Worm (Caenorhabditis elegans) whole organism, L1 larva: ENCODE data around the gene C27B7.2.

ENCODE experiments used
- C16A3.4 ChIP-seq: fragments of 150-350 bp; optimal IDR thresholded peaks from 2 replicates; lab custom pipeline; 2014; ENCODE audit warnings: missing biosample characterization, missing genetic modification characterization
- C34B4.2 ChIP-seq: sonication (generic microtip); optimal IDR thresholded peaks from 2 replicates; lab custom pipeline; 2017; ENCODE audit warnings: mild to moderate bottlenecking, missing genetic modification characterization, missing compliant biosample characterization
- F16B12.6 ChIP-seq: fragments of 150-350 bp; optimal IDR thresholded peaks from 2 replicates; lab custom pipeline; 2014; ENCODE audit warnings: missing biosample characterization, missing genetic modification characterization
- Y116A8C.19 ChIP-seq: sonication (generic microtip); optimal IDR thresholded peaks from 2 replicates; lab custom pipeline; 2016; ENCODE audit warnings: missing compliant biosample characterization, missing genetic modification characterization, borderline replicate concordance
- alr-1 ChIP-seq: fragments of 200-800 bp; sonication (Bioruptor generic); optimal IDR thresholded peaks from 2 replicates; lab custom pipeline; 2018; ENCODE audit warnings: borderline replicate concordance, mild to moderate bottlenecking, missing genetic modification characterization, missing compliant biosample characterization
- aly-2 ChIP-seq: fragments of 150-350 bp; optimal IDR thresholded peaks from 2 replicates; lab custom pipeline; 2014; ENCODE audit warnings: missing biosample characterization, missing genetic modification characterization
- blmp-1 ChIP-seq: fragments of 150-350 bp; optimal IDR thresholded peaks from 2 replicates; lab custom pipeline; 2014; ENCODE audit warnings: missing biosample characterization, missing genetic modification characterization
- ceh-63 ChIP-seq: fragments of 200-800 bp; sonication (Bioruptor generic); optimal IDR thresholded peaks from 2 replicates; lab custom pipeline; 2018; ENCODE audit warnings: mild to moderate bottlenecking, missing genetic modification characterization, missing compliant biosample characterization
- ceh-82 ChIP-seq, 3 experiments: fragments of 150-350 bp in 1 of 3; sonication (generic microtip) in 2 of 3; optimal IDR thresholded peaks; 2 replicates each; lab custom pipeline; 2014 to 2017; ENCODE audit warnings: missing biosample characterization in 3 of 3, missing genetic modification characterization in 3 of 3
- ceh-90 ChIP-seq: sonication (generic microtip); optimal IDR thresholded peaks from 2 replicates; lab custom pipeline; 2016; ENCODE audit warnings: missing genetic modification characterization, missing compliant biosample characterization
- efl-1 ChIP-seq, 4 experiments: fragments of 150-350 bp; optimal IDR thresholded peaks in 3 of 4; peaks in 1 of 4; 1 replicate in 1 of 4; 2 replicates in 3 of 4; lab custom pipeline; 2014; ENCODE audit warnings: missing biosample characterization in 2 of 4, missing genetic modification characterization in 2 of 4, missing genetic modification reagents in 2 of 4
- egl-13 ChIP-seq: sonication (generic microtip); optimal IDR thresholded peaks from 2 replicates; lab custom pipeline; 2016; ENCODE audit warnings: missing genotype, missing genetic modification reagents, missing genetic modification characterization, missing compliant biosample characterization
- elt-2 ChIP-seq: sonication (generic microtip); optimal IDR thresholded peaks from 2 replicates; lab custom pipeline; 2016; ENCODE audit warnings: missing genetic modification characterization, mild to moderate bottlenecking, inconsistent platforms, missing compliant biosample characterization, missing genetic modification reagents
- elt-3 ChIP-seq, 6 experiments: fragments of 150-350 bp in 1 of 6; sonication (generic microtip); optimal IDR thresholded peaks; 2 replicates each; lab custom pipeline; 2017 to 2018; ENCODE audit warnings: missing biosample characterization in 6 of 6, missing genetic modification characterization in 6 of 6, inconsistent platforms in 1 of 6
- ets-5 ChIP-seq: fragments of 200-800 bp; sonication (Bioruptor generic); IDR thresholded peaks from 2 replicates; pipeline ENCODE4 v1.3.6; 2022; ENCODE audit warnings: missing genetic modification characterization, missing compliant biosample characterization
- fkh-10 ChIP-seq: sonication (generic microtip); optimal IDR thresholded peaks from 2 replicates; lab custom pipeline; 2017; ENCODE audit warnings: missing biosample characterization, missing genetic modification reagents, missing genetic modification characterization
- fkh-8 ChIP-seq: sonication (generic microtip); optimal IDR thresholded peaks from 2 replicates; lab custom pipeline; 2016; ENCODE audit warnings: mild to moderate bottlenecking, missing genetic modification characterization, missing compliant biosample characterization
- fos-1 ChIP-seq: fragments of 150-350 bp; optimal IDR thresholded peaks from 2 replicates; lab custom pipeline; 2014; ENCODE audit warnings: missing biosample characterization, missing genetic modification characterization
- grh-1 ChIP-seq: fragments of 200-800 bp; sonication (Bioruptor generic); IDR thresholded peaks from 2 replicates; pipeline ENCODE4 v1.3.6; 2022; ENCODE audit warnings: missing genetic modification reagents, missing genetic modification characterization, missing compliant biosample characterization
- hlh-4 ChIP-seq: sonication (generic microtip); optimal IDR thresholded peaks from 2 replicates; lab custom pipeline; 2016; ENCODE audit warnings: mild to moderate bottlenecking, missing genetic modification characterization, missing compliant biosample characterization
- irx-1 ChIP-seq: sonication (generic microtip); optimal IDR thresholded peaks from 2 replicates; lab custom pipeline; 2016; ENCODE audit warnings: missing genetic modification characterization, missing compliant biosample characterization
- isw-1 ChIP-seq: fragments of 200-800 bp; sonication (Bioruptor generic); IDR thresholded peaks from 2 replicates; pipeline ENCODE4 v1.3.6; 2022; ENCODE audit warnings: missing genetic modification characterization, missing compliant biosample characterization
- jun-1 ChIP-seq: fragments of 150-350 bp; optimal IDR thresholded peaks from 2 replicates; lab custom pipeline; 2014; ENCODE audit warnings: missing biosample characterization, missing genetic modification reagents, missing genetic modification characterization
- lin-14 ChIP-seq: fragments of 200-800 bp; sonication (Bioruptor generic); optimal IDR thresholded peaks from 2 replicates; lab custom pipeline; 2018; ENCODE audit warnings: mild to moderate bottlenecking, missing genetic modification characterization, moderate library complexity, missing compliant biosample characterization
- lin-35 ChIP-seq, 2 experiments: fragments of 150-350 bp; optimal IDR thresholded peaks; 2 replicates each; lab custom pipeline; 2014; ENCODE audit warnings: missing biosample characterization in 2 of 2, missing genetic modification characterization in 2 of 2, missing genetic modification reagents in 2 of 2
- lin-39 ChIP-seq: fragments of 150-350 bp; optimal IDR thresholded peaks from 2 replicates; lab custom pipeline; 2014; ENCODE audit warnings: missing biosample characterization, missing genetic modification reagents, missing genetic modification characterization
- mab-9 ChIP-seq: fragments of 200-800 bp; sonication (Bioruptor generic); IDR thresholded peaks from 2 replicates; pipeline ENCODE4 v1.3.6; 2022; ENCODE audit warnings: missing genetic modification reagents, missing genetic modification characterization, missing compliant biosample characterization
- mdl-1 ChIP-seq, 2 experiments: fragments of 150-350 bp; optimal IDR thresholded peaks; 2 replicates each; lab custom pipeline; 2014 to 2017; ENCODE audit warnings: missing biosample characterization in 2 of 2, missing genetic modification characterization in 2 of 2, inconsistent platforms in 1 of 2
- mef-2 ChIP-seq: fragments of 150-350 bp; optimal IDR thresholded peaks from 2 replicates; lab custom pipeline; 2014; ENCODE audit warnings: missing biosample characterization, missing genetic modification characterization
- nhr-11 ChIP-seq: fragments of 150-350 bp; optimal IDR thresholded peaks from 2 replicates; lab custom pipeline; 2014; ENCODE audit warnings: missing biosample characterization, missing genetic modification characterization
- nhr-19 ChIP-seq: fragments of 200-800 bp; sonication (Bioruptor generic); conservative IDR thresholded peaks from 2 replicates; pipeline ENCODE4 v1.3.6; 2022; ENCODE audit warnings: missing genetic modification characterization, missing compliant biosample characterization
- nhr-28 ChIP-seq: fragments of 150-350 bp; optimal IDR thresholded peaks from 2 replicates; lab custom pipeline; 2014; ENCODE audit warnings: missing biosample characterization, missing genetic modification characterization
- nhr-47 ChIP-seq: sonication (generic microtip); optimal IDR thresholded peaks from 2 replicates; lab custom pipeline; 2016; ENCODE audit warnings: mild to moderate bottlenecking, missing genetic modification characterization, moderate library complexity, missing compliant biosample characterization
- nhr-71 ChIP-seq: sonication (generic microtip); optimal IDR thresholded peaks from 2 replicates; lab custom pipeline; 2016; ENCODE audit warnings: mild to moderate bottlenecking, missing genetic modification characterization, moderate library complexity, missing compliant biosample characterization
- nhr-84 ChIP-seq: sonication (generic microtip); optimal IDR thresholded peaks from 2 replicates; lab custom pipeline; 2017; ENCODE audit warnings: missing biosample characterization, missing genetic modification characterization
- nhr-90 ChIP-seq: sonication (generic microtip); optimal IDR thresholded peaks from 2 replicates; lab custom pipeline; 2016; ENCODE audit warnings: mild to moderate bottlenecking, missing genetic modification characterization, missing compliant biosample characterization; ENCODE audit not compliant: poor library complexity
- pag-3 ChIP-seq: sonication (generic microtip); optimal IDR thresholded peaks from 2 replicates; lab custom pipeline; 2017; ENCODE audit warnings: missing genetic modification characterization, mild to moderate bottlenecking, missing compliant biosample characterization, antibody characterized with exemption, borderline replicate concordance; ENCODE audit not compliant: insufficient read depth
- pax-3 ChIP-seq: fragments of 200-800 bp; sonication (Bioruptor generic); optimal IDR thresholded peaks from 2 replicates; lab custom pipeline; 2018; ENCODE audit warnings: mild to moderate bottlenecking, missing genetic modification characterization, moderate library complexity, missing compliant biosample characterization
- rnt-1 ChIP-seq: sonication (generic microtip); optimal IDR thresholded peaks from 2 replicates; lab custom pipeline; 2016; ENCODE audit warnings: mild to moderate bottlenecking, missing genetic modification characterization, moderate library complexity, missing compliant biosample characterization
- skn-1 ChIP-seq: fragments of 150-350 bp; optimal IDR thresholded peaks from 2 replicates; lab custom pipeline; 2014; ENCODE audit warnings: missing biosample characterization, missing genetic modification characterization
- sox-4 ChIP-seq: sonication (generic microtip); optimal IDR thresholded peaks from 2 replicates; lab custom pipeline; 2016; ENCODE audit warnings: missing genetic modification characterization, missing compliant biosample characterization
- sptf-1 ChIP-seq: fragments of 150-350 bp; optimal IDR thresholded peaks from 2 replicates; lab custom pipeline; 2014; ENCODE audit warnings: missing biosample characterization, missing genetic modification characterization
- swsn-7 ChIP-seq: sonication (generic microtip); optimal IDR thresholded peaks from 2 replicates; lab custom pipeline; 2016; ENCODE audit warnings: missing genetic modification characterization, missing compliant biosample characterization
- unc-130 ChIP-seq: fragments of 150-350 bp; optimal IDR thresholded peaks from 2 replicates; lab custom pipeline; 2017; ENCODE audit warnings: missing biosample characterization, missing genetic modification characterization, inconsistent platforms
- unc-30 ChIP-seq: sonication (generic microtip); optimal IDR thresholded peaks from 2 replicates; lab custom pipeline; 2017; ENCODE audit warnings: missing biosample characterization, missing genetic modification characterization
- unc-62 ChIP-seq: fragments of 150-350 bp; optimal IDR thresholded peaks from 2 replicates; lab custom pipeline; 2014; ENCODE audit warnings: missing biosample characterization, missing genetic modification reagents, missing genetic modification characterization
- unc-86 ChIP-seq: sonication (generic microtip); optimal IDR thresholded peaks from 2 replicates; lab custom pipeline; 2016; ENCODE audit warnings: missing genetic modification characterization, missing compliant biosample characterization
- xbp-1 ChIP-seq: sonication (generic microtip); optimal IDR thresholded peaks from 2 replicates; lab custom pipeline; 2016; ENCODE audit warnings: missing genetic modification characterization, missing compliant biosample characterization
- ztf-11 ChIP-seq, 2 experiments: sonication (generic microtip); optimal IDR thresholded peaks; 2 replicates each; lab custom pipeline; 2016 to 2017; ENCODE audit warnings: missing genetic modification characterization in 2 of 2, missing biosample characterization in 1 of 2, missing compliant biosample characterization in 1 of 2
- ztf-4 ChIP-seq: fragments of 150-350 bp; optimal IDR thresholded peaks from 2 replicates; lab custom pipeline; 2014; ENCODE audit warnings: missing biosample characterization, missing genetic modification characterization

The C27B7.2 gene

DNA sequence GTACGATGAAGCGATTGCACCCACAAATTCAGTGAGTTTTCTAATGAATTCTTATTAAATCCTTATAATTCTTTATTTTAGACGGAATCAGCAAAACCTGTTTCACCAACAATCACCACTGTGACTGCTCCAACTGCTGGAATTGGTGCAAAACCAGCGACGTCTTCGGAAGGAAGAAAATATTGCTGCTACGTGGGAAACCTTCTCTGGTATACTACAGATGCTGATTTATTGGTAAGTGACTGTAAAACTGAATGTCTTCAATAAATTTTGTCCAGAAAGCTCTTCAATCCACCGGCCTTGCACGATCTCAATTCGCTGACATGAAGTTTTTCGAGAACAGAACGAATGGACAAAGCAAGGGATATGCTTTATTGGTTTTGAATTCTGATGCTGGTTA, 33.9 kb downstream of the C27B7.2 start:
- TF ChIP-seq skn-1 (tag; lab: Kevin White, UChicago) (no peak), fkh-8 (tag; lab: Kevin White, UChicago) (no peak), swsn-7 (tag; lab: Kevin White, UChicago) (no peak), blmp-1 (no peak), lin-14 (GFP tag; lab: Kevin White, UChicago) (no peak), unc-30 (no peak)

DNA sequence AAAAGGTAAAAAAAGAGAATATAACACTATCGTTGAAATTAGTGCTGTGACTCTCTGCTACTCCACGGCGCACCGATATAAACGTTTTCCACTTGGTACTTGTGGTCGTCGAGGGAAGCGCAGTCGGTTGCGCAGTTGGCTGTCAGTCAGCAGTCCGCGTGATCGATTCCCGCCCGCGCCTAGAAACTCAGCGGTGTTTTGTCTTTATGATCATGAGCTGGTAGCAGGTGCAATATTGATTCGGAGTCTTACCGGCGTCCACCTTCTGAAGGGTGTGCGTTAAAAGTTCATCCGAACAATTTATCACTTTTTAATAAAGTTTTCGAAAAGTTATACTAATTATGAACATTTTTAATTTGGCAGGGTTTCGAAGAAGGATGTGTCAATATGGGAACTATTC, 34.4 kb downstream of the C27B7.2 start:
- TF ChIP-seq mdl-1 (tag; optimal IDR thresholded peaks at IDR 0.05; lab: Kevin White, UChicago) (peak in 1 of 2 experiments; percentile 84), nhr-71 (tag; lab: Kevin White, UChicago) (peak; percentile 87), ceh-82 (tag; optimal IDR thresholded peaks at IDR 0.05; lab: Kevin White, UChicago) (peak; percentile 55 to 62 (median 60)), Y116A8C.19 (tag; lab: Kevin White, UChicago) (no peak), elt-2 (peak; percentile 72), sptf-1 (tag; lab: Kevin White, UChicago) (no peak), mab-9 (GFP tag; lab: Robert Waterston, UW) (no peak), grh-1 (peak; percentile 44), fos-1 (tag; lab: Kevin White, UChicago) (peak; percentile 64), rnt-1 (tag; lab: Kevin White, UChicago) (peak; percentile 84), ceh-90 (tag; lab: Kevin White, UChicago) (no peak), lin-35 (GFP tag; optimal IDR thresholded peaks at IDR 0.05; lab: Kevin White, UChicago) (peak; percentile 52 to 81), ets-5 (GFP tag; lab: Robert Waterston, UW) (no peak), F16B12.6 (peak; percentile 2), C34B4.2 (tag; lab: Kevin White, UChicago) (no peak), fkh-8 (tag; lab: Kevin White, UChicago) (peak; percentile 65), lin-39 (no peak), unc-86 (tag; lab: Kevin White, UChicago) (peak; percentile 43), unc-130 (tag; lab: Kevin White, UChicago) (peak; percentile 75), isw-1 (GFP tag; lab: Robert Waterston, UW) (no peak; the same call in 1 of the 2 replicates), unc-62 (GFP tag; lab: Kevin White, UChicago) (no peak), fkh-10 (GFP tag; lab: Kevin White, UChicago) (no peak), efl-1 (optimal IDR thresholded peaks at IDR 0.05; lab: Kevin White, UChicago) (peak; percentile 56 to 62), efl-1 (GFP tag; optimal IDR thresholded peaks at IDR 0.05 in 1 of 2; lab: Kevin White, UChicago) (peak; percentile 46 to 96), nhr-84 (tag; lab: Kevin White, UChicago) (no peak), nhr-28 (tag; lab: Kevin White, UChicago) (no peak), pag-3 (tag; lab: Kevin White, UChicago) (no peak), ceh-63 (GFP tag; lab: Kevin White, UChicago) (no peak), lin-14 (GFP tag; lab: Kevin White, UChicago) (peak; percentile 72), pax-3 (tag; lab: Kevin White, UChicago) (peak; percentile 66), mef-2 (no peak), egl-13 (tag; lab: Kevin White, UChicago) (no peak), nhr-90 (peak; percentile 82), C16A3.4 (tag; lab: Kevin White, UChicago) (peak; percentile 76), xbp-1 (tag; lab: Kevin White, UChicago) (peak; percentile 79), skn-1 (tag; lab: Kevin White, UChicago) (peak; percentile 71), sox-4 (tag; lab: Kevin White, UChicago) (no peak), ztf-4 (peak; percentile 64), hlh-4 (tag; lab: Kevin White, UChicago) (no peak), jun-1 (peak; percentile 61), aly-2 (tag; lab: Kevin White, UChicago) (peak; percentile 50), nhr-11 (tag; lab: Kevin White, UChicago) (no peak), elt-3 (tag; optimal IDR thresholded peaks at IDR 0.05; lab: Kevin White, UChicago) (peak in 1 of 6 experiments; percentile 75), swsn-7 (tag; lab: Kevin White, UChicago) (peak; percentile 77), ztf-11 (tag; optimal IDR thresholded peaks at IDR 0.05; lab: Kevin White, UChicago) (peak in 1 of 2 experiments; percentile 33), alr-1 (tag; lab: Kevin White, UChicago) (no peak), nhr-19 (GFP tag; lab: Robert Waterston, UW) (peak; percentile 74), nhr-47 (tag; lab: Kevin White, UChicago) (peak; percentile 85), irx-1 (tag; lab: Kevin White, UChicago) (peak; percentile 56)
